Fruit fly (Drosophila melanogaster) whole organism, pupa: ENCODE data around the gene CG13862.

ENCODE experiments used
- CG8301 ChIP-seq: fragments of 200-800 bp; sonication (Bioruptor generic); optimal IDR thresholded peaks from 2 replicates; lab custom pipeline; 2018; ENCODE audit warnings: missing biosample characterization, mild to moderate bottlenecking, missing genetic modification characterization
- gl ChIP-seq: fragments of 200-800 bp; sonication (Bioruptor generic); optimal IDR thresholded peaks from 2 replicates; lab custom pipeline; 2018; ENCODE audit warnings: missing biosample characterization, mild to moderate bottlenecking, missing genetic modification characterization

dm6 chr3R:22342151-22342550 lies 10.4 kb downstream of the CG13862 start, which contains the start of gene CG5386:
- no peak for TF ChIP-seq gl (tag; lab: Kevin White, UChicago)
- no peak for TF ChIP-seq CG8301 (tag; lab: Kevin White, UChicago)
